Worm (Caenorhabditis elegans) whole organism, early embryonic: ENCODE data around the gene Y105C5A.9.
A peak's percentile ranks its signal among the peaks of the same experiment; 100 is the strongest.
"Not testable (repeated sequence)": the region's sequence is repeated elsewhere in the genome, so short reads cannot be mapped to it uniquely, and the experiment has no call there.

ENCODE experiments used
- B0310.2 ChIP-seq: sonication (generic microtip); optimal IDR thresholded peaks from 2 replicates; lab custom pipeline; 2016; ENCODE audit warnings: mild to moderate bottlenecking, missing genetic modification characterization, missing compliant biosample characterization
- F13C5.2 ChIP-seq: sonication (generic microtip); optimal IDR thresholded peaks from 2 replicates; lab custom pipeline; 2017; ENCODE audit warnings: mild to moderate bottlenecking, missing genetic modification characterization, inconsistent platforms, missing compliant biosample characterization
- aly-1 ChIP-seq: sonication (generic microtip); optimal IDR thresholded peaks from 2 replicates; lab custom pipeline; 2016; ENCODE audit warnings: missing genetic modification characterization, missing compliant biosample characterization
- ama-1 ChIP-seq: fragments of 150-350 bp; optimal IDR thresholded peaks from 2 replicates; lab custom pipeline; 2014
- ceh-13 ChIP-seq: fragments of 200-800 bp; sonication (Bioruptor generic); optimal IDR thresholded peaks from 2 replicates; lab custom pipeline; 2018; ENCODE audit warnings: mild to moderate bottlenecking, missing genetic modification characterization, missing compliant biosample characterization
- ceh-36 ChIP-seq: sonication (generic microtip); optimal IDR thresholded peaks from 2 replicates; lab custom pipeline; 2016; ENCODE audit warnings: missing genetic modification characterization, inconsistent platforms, missing compliant biosample characterization
- ets-7 ChIP-seq: sonication (generic microtip); optimal IDR thresholded peaks from 2 replicates; lab custom pipeline; 2016; ENCODE audit warnings: missing genotype, missing genetic modification characterization, missing compliant biosample characterization
- flt-1 ChIP-seq: fragments of 200-800 bp; sonication (Bioruptor generic); IDR thresholded peaks from 2 replicates; pipeline ENCODE4 v1.3.6; 2022; ENCODE audit warnings: missing genetic modification characterization, missing compliant biosample characterization
- hmbx-1 ChIP-seq: sonication (generic microtip); optimal IDR thresholded peaks from 2 replicates; lab custom pipeline; 2016; ENCODE audit warnings: mild to moderate bottlenecking, missing genetic modification characterization, missing compliant biosample characterization
- hmg-4 ChIP-seq: fragments of 200-800 bp; sonication (Bioruptor generic); optimal IDR thresholded peaks from 2 replicates; lab custom pipeline; 2018; ENCODE audit warnings: mild to moderate bottlenecking, missing genetic modification characterization, missing compliant biosample characterization
- hnd-1 ChIP-seq: sonication (generic microtip); optimal IDR thresholded peaks from 2 replicates; lab custom pipeline; 2016; ENCODE audit warnings: missing genetic modification characterization, missing compliant biosample characterization
- pes-1 ChIP-seq: fragments of 200-800 bp; sonication (Bioruptor generic); IDR thresholded peaks from 2 replicates; pipeline ENCODE4 v1.3.6; 2022; ENCODE audit warnings: missing genetic modification reagents, missing genetic modification characterization, missing compliant biosample characterization
- scrt-1 ChIP-seq: fragments of 200-800 bp; sonication (Bioruptor generic); IDR thresholded peaks from 2 replicates; pipeline ENCODE4 v1.3.6; 2022; ENCODE audit warnings: missing genetic modification characterization, missing compliant biosample characterization
- sea-1 ChIP-seq: fragments of 200-800 bp; sonication (Bioruptor generic); conservative IDR thresholded peaks from 2 replicates; pipeline ENCODE4 v1.3.6; 2022; ENCODE audit warnings: missing genetic modification characterization, missing compliant biosample characterization
- tbx-11 ChIP-seq: fragments of 200-800 bp; sonication (Bioruptor generic); IDR thresholded peaks from 2 replicates; pipeline ENCODE4 v1.3.6; 2022; ENCODE audit warnings: missing genetic modification characterization, missing compliant biosample characterization
- tbx-37 ChIP-seq: fragments of 200-800 bp; sonication (Bioruptor generic); conservative IDR thresholded peaks from 2 replicates; pipeline ENCODE4 v1.3.6; 2022; ENCODE audit warnings: missing genetic modification reagents, missing genetic modification characterization, missing compliant biosample characterization
- tra-4 ChIP-seq: sonication (generic microtip); optimal IDR thresholded peaks from 2 replicates; lab custom pipeline; 2017; ENCODE audit warnings: missing genetic modification characterization, missing compliant biosample characterization

Gene Y105C5A.9

DNA sequence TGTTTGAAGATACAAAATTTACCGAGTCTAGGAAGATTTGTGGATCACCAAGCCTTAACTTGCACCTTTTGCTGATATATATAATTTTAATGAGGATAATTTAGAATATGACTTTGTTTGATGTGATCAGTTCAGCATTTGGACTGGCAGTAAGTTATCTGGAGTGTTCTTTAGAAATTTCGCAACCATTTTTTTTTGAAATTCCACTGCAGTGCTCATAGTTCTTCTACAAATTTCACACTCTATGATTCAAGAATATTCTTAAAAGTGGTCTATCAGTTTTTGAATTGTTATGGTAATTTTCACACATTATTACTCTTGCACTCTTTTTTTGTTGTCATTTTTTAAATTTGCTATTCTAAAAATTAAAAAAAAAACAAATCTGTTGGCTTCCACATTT, 7.9 kb downstream of the Y105C5A.9 start:
- TF ChIP-seq tra-4 (tag; lab: Kevin White, UChicago) (no peak), ceh-13 (GFP tag; lab: Kevin White, UChicago) (no peak), ets-7 (tag; lab: Kevin White, UChicago) (no peak), hnd-1 (tag; lab: Kevin White, UChicago) (no peak), scrt-1 (GFP tag; lab: Robert Waterston, UW) (no peak), F13C5.2 (no peak), ceh-36 (tag; lab: Kevin White, UChicago) (no peak), aly-1 (tag; lab: Kevin White, UChicago) (no peak), hmg-4 (no peak), tbx-37 (GFP tag; lab: Robert Waterston, UW) (no peak), tbx-11 (GFP tag; lab: Robert Waterston, UW) (no peak), hmbx-1 (tag; lab: Kevin White, UChicago) (no peak), pes-1 (GFP tag; lab: Robert Waterston, UW) (no peak), sea-1 (GFP tag; lab: Robert Waterston, UW) (no peak)

ce11 chrIV:15640852-15641251, 9.5 kb downstream of the Y105C5A.9 start, which contains the start of gene Y105C5A.13:
Gene Y105C5A.13 (plus strand): TSS chrIV:15641231.
- TF ChIP-seq F13C5.2 (no peak), tra-4 (tag; lab: Kevin White, UChicago) (no peak)

DNA sequence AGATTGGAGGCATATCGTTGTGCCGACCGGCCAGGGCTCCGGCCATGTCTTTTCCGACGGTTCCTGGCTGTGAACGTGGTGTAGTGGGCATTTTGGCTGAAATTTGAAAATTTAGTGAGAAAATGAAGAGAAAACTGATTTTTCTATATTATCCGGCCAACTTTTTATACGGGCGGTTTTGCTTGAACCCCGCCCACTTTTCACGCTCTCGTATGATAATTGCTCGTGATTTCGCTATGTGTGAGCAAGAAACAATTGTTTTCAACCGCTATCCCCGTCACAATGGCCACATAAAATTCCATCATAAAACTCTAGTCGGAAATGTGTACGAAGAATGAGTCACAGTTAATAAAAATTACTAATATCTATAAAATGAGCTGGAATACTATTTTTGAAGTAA, 10.4 kb downstream of the Y105C5A.9 start, which contains the start of gene Y105C5A.12:
Gene Y105C5A.12, minus strand, starts transcription at position 101 of the 400 bp plus-strand sequence.
- TF ChIP-seq F13C5.2; B0310.2 (tag; lab: Kevin White, UChicago); tbx-37 (GFP tag; lab: Robert Waterston, UW): not testable (repeated sequence)

DNA sequence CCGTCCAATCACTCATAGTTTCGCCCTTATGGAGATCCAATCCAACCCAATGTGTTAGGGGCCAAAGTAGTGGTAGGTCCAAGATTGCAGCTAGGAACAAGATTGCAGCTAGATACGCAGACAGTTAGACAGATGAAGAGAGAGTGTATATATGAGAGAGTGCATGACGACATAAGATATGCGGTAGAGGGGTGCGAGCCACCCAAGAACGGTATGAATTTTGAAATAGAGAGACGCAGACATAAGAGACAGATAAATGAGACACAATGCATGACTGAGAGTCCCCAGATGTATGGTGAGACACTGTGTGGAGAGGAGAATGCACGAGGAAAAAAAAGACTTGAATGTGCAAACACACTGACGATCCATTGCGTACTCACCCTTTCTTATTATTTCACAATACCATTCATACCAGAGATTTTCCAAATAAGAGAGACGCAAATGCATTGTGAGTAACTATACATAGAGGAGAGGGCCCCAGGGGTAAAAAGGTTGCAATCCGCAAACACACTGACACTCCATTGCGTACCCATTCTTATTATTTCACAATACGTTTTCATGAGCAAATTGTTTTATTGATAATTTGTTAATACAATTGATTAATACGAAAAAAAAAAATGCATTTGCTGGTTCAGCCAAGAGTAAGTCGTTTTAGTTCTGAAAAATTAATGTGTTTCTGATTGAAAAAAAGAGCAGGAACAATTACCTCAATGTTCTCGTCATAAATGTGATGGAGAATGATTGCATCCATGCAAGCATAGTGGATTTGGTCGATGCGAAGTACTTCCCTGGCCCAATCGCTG, 15.3 kb downstream of the Y105C5A.9 start, which contains the start of the genes Y105C5A.1268 and Y105C5A.1272:
Gene Y105C5A.1268, minus strand, starts transcription at position 51 of the 803 bp plus-strand sequence.
Gene Y105C5A.1272, plus strand, starts transcription at position 575 of the 803 bp plus-strand sequence.
- TF ChIP-seq F13C5.2 (peak; percentile 51), hmg-4 (peak; percentile 62)

DNA sequence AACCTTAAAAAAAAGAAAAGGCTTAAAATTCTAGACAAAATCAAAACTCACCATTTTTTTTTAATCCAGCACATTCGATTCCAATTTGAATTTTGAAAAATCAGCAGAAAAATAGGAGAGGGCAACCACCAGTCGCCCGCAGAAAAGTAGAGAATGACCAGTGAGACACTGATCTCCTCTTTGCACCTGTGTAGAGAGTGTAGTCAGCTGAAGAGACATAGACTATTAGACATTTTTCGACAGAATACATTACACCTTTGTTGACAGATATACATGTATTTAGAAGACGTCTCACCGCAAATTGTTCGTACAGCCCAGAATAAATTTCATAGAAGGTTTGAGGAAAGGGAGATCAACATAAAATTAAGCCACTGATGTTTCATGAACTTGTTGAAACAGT, 16.9 kb downstream of the Y105C5A.9 start:
- no peak for TF ChIP-seq ceh-13 (GFP tag; lab: Kevin White, UChicago)
- no peak for TF ChIP-seq hnd-1 (tag; lab: Kevin White, UChicago)
- TF ChIP-seq tbx-11 (GFP tag; lab: Robert Waterston, UW) = no peak
- no peak for TF ChIP-seq scrt-1 (GFP tag; lab: Robert Waterston, UW)
- TF ChIP-seq hmg-4 = no peak
- no peak for TF ChIP-seq B0310.2 (tag; lab: Kevin White, UChicago)
- TF ChIP-seq ets-7 (tag; lab: Kevin White, UChicago) = no peak
- no peak for TF ChIP-seq ama-1 (lab: Kevin White, UChicago)
- TF ChIP-seq hmbx-1 (tag; lab: Kevin White, UChicago) = no peak
- TF ChIP-seq tbx-37 (GFP tag; lab: Robert Waterston, UW) = no peak
- TF ChIP-seq ceh-36 (tag; lab: Kevin White, UChicago) = no peak
- TF ChIP-seq F13C5.2 = no peak
- no peak for TF ChIP-seq pes-1 (GFP tag; lab: Robert Waterston, UW)
- TF ChIP-seq sea-1 (GFP tag; lab: Robert Waterston, UW) = no peak
- no peak for TF ChIP-seq tra-4 (tag; lab: Kevin White, UChicago)
- TF ChIP-seq aly-1 (tag; lab: Kevin White, UChicago) = no peak

ce11 chrIV:15658444-15658843, 27.1 kb downstream of the Y105C5A.9 start:
- no peak for TF ChIP-seq ceh-13 (GFP tag; lab: Kevin White, UChicago)
- no peak for TF ChIP-seq pes-1 (GFP tag; lab: Robert Waterston, UW)
- no peak for TF ChIP-seq scrt-1 (GFP tag; lab: Robert Waterston, UW)

ce11 chrIV:15672994-15673393, 41.7 kb downstream of the Y105C5A.9 start:
- TF ChIP-seq hmbx-1 (tag; lab: Kevin White, UChicago) (no peak), tbx-37 (GFP tag; lab: Robert Waterston, UW) (no peak), sea-1 (GFP tag; lab: Robert Waterston, UW) (no peak), hnd-1 (tag; lab: Kevin White, UChicago) (no peak), flt-1 (GFP tag; lab: Robert Waterston, UW) (no peak), ceh-36 (tag; lab: Kevin White, UChicago) (no peak), pes-1 (GFP tag; lab: Robert Waterston, UW) (no peak), ceh-13 (GFP tag; lab: Kevin White, UChicago) (no peak)

DNA sequence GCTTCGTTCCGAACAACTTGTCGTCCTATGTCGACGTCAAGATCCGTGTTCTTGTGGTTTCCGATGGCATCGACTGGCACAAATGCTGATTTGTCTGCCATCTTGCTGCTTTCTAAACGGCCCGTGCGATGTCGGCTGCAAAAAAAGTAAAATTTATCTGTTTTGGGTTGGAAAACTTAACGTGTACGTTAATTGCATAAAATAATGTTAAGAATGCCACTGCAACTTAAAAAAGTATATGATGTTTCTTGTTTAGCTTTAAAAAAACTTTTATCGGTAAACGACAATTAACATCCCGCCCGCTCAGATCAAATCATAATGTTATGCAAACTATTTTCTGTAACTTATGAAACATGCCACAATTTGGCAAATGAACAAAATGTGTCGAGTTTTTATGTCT, 50.1 kb downstream of the Y105C5A.9 start, which contains the start of gene Y105C5A.26:
Gene Y105C5A.26, minus strand, starts transcription at position 101 of the 400 bp plus-strand sequence.
- TF ChIP-seq ama-1 (lab: Kevin White, UChicago); hnd-1 (tag; lab: Kevin White, UChicago); ets-7 (tag; lab: Kevin White, UChicago): not testable (repeated sequence)
